Worm (Caenorhabditis elegans): Measurements from ENCODE around the gene tag-314.

tag-314 gene

DNA sequence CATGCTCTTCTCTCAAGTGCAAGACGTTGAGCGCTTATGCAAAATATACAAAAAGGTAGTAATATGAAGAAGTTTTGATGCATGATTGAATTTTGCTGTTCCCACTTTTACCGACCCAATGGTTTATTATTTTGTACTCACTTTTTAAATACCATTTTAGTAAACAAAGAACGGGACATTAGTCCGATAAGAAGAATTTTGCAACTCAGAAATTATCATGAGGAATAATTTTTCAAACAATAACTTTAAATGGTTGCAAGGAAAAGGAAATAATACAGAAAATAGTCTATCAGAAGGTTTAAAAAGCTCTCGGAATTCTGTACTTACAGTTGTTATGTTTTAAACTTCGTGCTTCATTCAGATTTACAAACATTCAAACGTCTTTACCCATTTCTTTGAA, 13.9 kb downstream of the tag-314 start, which contains the start of gene F15H10.9:
Gene F15H10.9 (minus strand): TSS at position 101 of the 400 bp plus-strand sequence.
- TF ChIP-seq sea-2 (GFP tag; optimal IDR thresholded peaks at IDR 0.05) (no peak), ceh-82 (tag; optimal IDR thresholded peaks at IDR 0.05) (no peak), pqm-1 (tag; optimal IDR thresholded peaks at IDR 0.05) (no peak), nhr-12 (tag; optimal IDR thresholded peaks at IDR 0.05) (no peak), elt-3 (tag; optimal IDR thresholded peaks at IDR 0.05) (no peak), daf-12 (tag; optimal IDR thresholded peaks at IDR 0.05) (no peak), egl-27 (tag; optimal IDR thresholded peaks at IDR 0.05) (no peak)

DNA sequence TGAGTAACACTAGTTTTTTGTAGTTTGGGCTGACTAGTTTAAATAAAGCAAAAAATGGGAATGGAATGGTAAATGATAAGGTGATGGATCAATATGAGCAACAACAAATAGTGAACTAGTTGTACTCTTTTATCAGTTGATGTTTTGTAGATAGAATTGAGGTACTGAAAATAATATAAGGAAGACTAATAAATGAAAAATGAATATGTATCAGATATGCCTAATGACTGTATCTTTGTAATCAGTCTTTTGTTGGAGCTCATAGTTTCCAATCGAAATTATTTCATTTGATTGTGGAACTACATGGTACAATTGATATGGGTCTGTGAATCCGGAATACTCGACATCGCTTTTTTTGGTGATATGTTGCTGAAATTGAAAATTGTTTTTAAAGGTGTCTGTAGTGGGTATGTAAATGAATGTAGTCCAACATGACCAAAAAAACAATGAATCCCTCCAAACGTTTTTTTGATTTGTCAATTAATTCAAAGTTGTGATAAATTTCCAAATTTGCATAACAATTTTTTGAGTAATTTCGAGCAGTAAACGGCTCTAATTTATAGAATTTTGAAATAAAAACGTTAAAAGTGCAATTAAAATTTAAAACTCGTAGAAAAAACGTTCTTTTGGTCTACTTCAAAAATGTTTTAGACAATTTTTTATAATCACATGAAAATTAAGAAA, 18.3 kb downstream of the tag-314 start, which contains the start of gene F15H10.12:
Gene F15H10.12 (minus strand): TSS at position 51 of the 684 bp plus-strand sequence.
- no peak for TF ChIP-seq elt-2 (tag; optimal IDR thresholded peaks at IDR 0.05)
- TF ChIP-seq R02D3.7 (tag; optimal IDR thresholded peaks at IDR 0.05), result no peak
- no peak for TF ChIP-seq nhr-67 (tag; optimal IDR thresholded peaks at IDR 0.05)
- TF ChIP-seq egl-27 (tag; optimal IDR thresholded peaks at IDR 0.05), result no peak
- no peak for TF ChIP-seq nhr-25 (tag; optimal IDR thresholded peaks at IDR 0.05)
- no peak for TF ChIP-seq nhr-77 (tag; optimal IDR thresholded peaks at IDR 0.05)
- TF ChIP-seq ztf-11 (tag; optimal IDR thresholded peaks at IDR 0.05), result no peak
- TF ChIP-seq fkh-10 (GFP tag; optimal IDR thresholded peaks at IDR 0.05), result no peak
- no peak for TF ChIP-seq ceh-28 (tag; optimal IDR thresholded peaks at IDR 0.05)
- TF ChIP-seq nhr-43 (tag; optimal IDR thresholded peaks at IDR 0.05; ENCODE audit: poor library complexity, severe bottlenecking), result no peak
- no peak for TF ChIP-seq snpc-4 (tag; optimal IDR thresholded peaks at IDR 0.05)

DNA sequence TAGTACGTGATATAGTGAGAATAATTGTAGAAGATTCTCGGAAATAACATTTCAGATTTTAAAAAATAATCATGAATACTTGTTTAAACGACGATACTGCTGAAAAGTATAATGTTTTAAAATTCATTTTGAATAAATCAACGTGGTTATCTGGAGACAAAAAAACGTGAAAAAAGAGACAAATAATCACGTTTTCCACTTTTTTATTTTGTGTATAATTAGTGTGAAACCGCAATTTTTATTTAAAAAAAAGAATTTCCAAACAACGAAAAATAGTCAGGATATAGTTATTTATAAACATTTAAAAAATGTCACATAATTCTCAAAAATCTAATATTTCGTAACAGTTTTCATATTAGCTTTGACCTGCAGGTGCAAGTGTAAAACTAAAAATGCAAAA, 22.2 kb downstream of the tag-314 start, which contains the start of gene F15H10.7:
Gene F15H10.7 (minus strand): TSS at position 101 of the 400 bp plus-strand sequence.
- TF ChIP-seq lin-39 (tag; optimal IDR thresholded peaks at IDR 0.05), result no peak
- no peak for TF ChIP-seq elt-1 (tag; optimal IDR thresholded peaks at IDR 0.05)
- no peak for TF ChIP-seq aly-2 (tag; optimal IDR thresholded peaks at IDR 0.05)
- TF ChIP-seq fos-1 (tag; optimal IDR thresholded peaks at IDR 0.05), result no peak
- no peak for TF ChIP-seq ceh-28 (tag; optimal IDR thresholded peaks at IDR 0.05)
- no peak for TF ChIP-seq nhr-67 (tag; optimal IDR thresholded peaks at IDR 0.05)
- TF ChIP-seq nhr-25 (tag; optimal IDR thresholded peaks at IDR 0.05), result no peak
- TF ChIP-seq hmg-11 (tag; optimal IDR thresholded peaks at IDR 0.05), result no peak

DNA sequence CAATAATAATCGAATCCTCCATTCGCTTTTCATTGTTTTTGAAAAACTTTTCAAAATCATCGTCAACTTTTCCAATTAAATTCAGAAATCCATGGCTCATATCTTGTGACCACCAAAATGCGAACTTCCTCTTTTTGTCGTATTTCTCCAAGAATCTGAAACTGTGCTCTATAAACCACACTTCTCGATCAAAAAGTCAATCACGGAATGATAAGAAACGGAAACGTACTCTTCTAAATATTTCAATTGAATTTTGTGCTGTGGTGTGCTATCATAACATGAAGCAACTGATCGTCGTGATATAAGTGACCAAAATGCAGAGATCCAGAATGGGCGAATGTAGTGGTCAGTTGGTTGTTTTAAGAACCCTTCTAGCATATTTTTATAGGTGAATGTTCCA, 23.8 kb downstream of the tag-314 start:
- TF ChIP-seq nhr-237 (tag; optimal IDR thresholded peaks at IDR 0.05) (no peak), nhr-43 (tag; optimal IDR thresholded peaks at IDR 0.05; ENCODE audit: poor library complexity, severe bottlenecking) (no peak), nhr-28 (tag; optimal IDR thresholded peaks at IDR 0.05) (no peak), nhr-76 (tag; optimal IDR thresholded peaks at IDR 0.05) (no peak), nfya-1 (tag; optimal IDR thresholded peaks at IDR 0.05; ENCODE audit: insufficient read depth) (no peak), fkh-10 (GFP tag; optimal IDR thresholded peaks at IDR 0.05) (no peak), fkh-2 (tag; optimal IDR thresholded peaks at IDR 0.05) (no peak), nhr-77 (tag; optimal IDR thresholded peaks at IDR 0.05) (no peak), zag-1 (tag; optimal IDR thresholded peaks at IDR 0.05) (no peak), snpc-4 (tag; optimal IDR thresholded peaks at IDR 0.05) (no peak), R02D3.7 (tag; optimal IDR thresholded peaks at IDR 0.05) (no peak), jun-1 (tag; optimal IDR thresholded peaks at IDR 0.05) (no peak), unc-39 (tag; optimal IDR thresholded peaks at IDR 0.05) (no peak), mdl-1 (tag; optimal IDR thresholded peaks at IDR 0.05) (no peak)

DNA sequence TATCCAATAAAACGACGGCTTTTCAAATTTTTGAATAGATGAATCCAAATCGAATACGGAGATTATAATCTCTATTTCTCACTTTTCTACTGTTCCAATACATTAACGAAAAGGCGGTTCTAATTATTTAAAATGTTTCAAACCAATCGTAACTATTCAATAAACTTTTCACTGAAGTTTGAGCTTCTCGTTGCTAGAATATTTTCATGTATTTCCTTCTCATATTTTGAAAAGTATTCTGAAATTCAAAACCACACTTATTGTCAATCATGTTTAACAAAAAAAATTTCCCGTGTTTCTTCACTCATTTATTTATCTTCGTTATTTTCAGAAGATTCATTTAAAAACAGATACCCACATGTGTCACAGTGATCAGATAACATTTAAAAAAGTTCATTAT, 25.7 kb downstream of the tag-314 start, which contains the start of gene F15H10.8:
Gene F15H10.8 (minus strand): TSS at position 101 of the 400 bp plus-strand sequence.
- TF ChIP-seq lin-15B (tag; optimal IDR thresholded peaks at IDR 0.05) (no peak), nhr-12 (tag; optimal IDR thresholded peaks at IDR 0.05) (no peak), pqm-1 (tag; optimal IDR thresholded peaks at IDR 0.05) (no peak), pha-4 (tag; optimal IDR thresholded peaks at IDR 0.05) (no peak), jun-1 (tag; optimal IDR thresholded peaks at IDR 0.05) (no peak), ceh-82 (tag; optimal IDR thresholded peaks at IDR 0.05) (no peak), nhr-25 (tag; optimal IDR thresholded peaks at IDR 0.05) (no peak), hmg-11 (tag; optimal IDR thresholded peaks at IDR 0.05) (no peak), ZK546.5 (tag; optimal IDR thresholded peaks at IDR 0.05) (no peak), ztf-4 (tag; optimal IDR thresholded peaks at IDR 0.05) (no peak), nhr-67 (tag; optimal IDR thresholded peaks at IDR 0.05) (no peak), lin-39 (tag; optimal IDR thresholded peaks at IDR 0.05) (no peak), daf-12 (tag; optimal IDR thresholded peaks at IDR 0.05) (no peak), nhr-43 (tag; optimal IDR thresholded peaks at IDR 0.05; ENCODE audit: poor library complexity, severe bottlenecking) (no peak)
